Worm (Caenorhabditis elegans): ENCODE measurements around the gene F37C12.21.

F37C12.21 gene

ce11 chrIII:7141285-7141715, 46.9 kb upstream of the F37C12.21 start (continued):
- TF ChIP-seq mes-4 (tag; optimal IDR thresholded peaks at IDR 0.05) = peak; percentile 1
- no peak for TF ChIP-seq F57A8.1 (GFP tag; optimal IDR thresholded peaks at IDR 0.05)
- TF ChIP-seq madf-3 (GFP tag; IDR thresholded peaks at IDR 0.05) = no peak
- TF ChIP-seq lsy-27 (tag; optimal IDR thresholded peaks at IDR 0.05; ENCODE audit: borderline replicate concordance, insufficient read depth) = peak; percentile 21
- no peak for TF ChIP-seq akir-1 (GFP tag; optimal IDR thresholded peaks at IDR 0.05)
- no peak for TF ChIP-seq let-526 (GFP tag; IDR thresholded peaks at IDR 0.05)
- TF ChIP-seq Y79H2A.3 (GFP tag; conservative IDR thresholded peaks at IDR 0.05) = no peak
- TF ChIP-seq ekl-4 (GFP tag; IDR thresholded peaks at IDR 0.05) = peak; percentile 92
- no peak; the same call in 1 of the 2 replicates for TF ChIP-seq zfh-2 (GFP tag; conservative IDR thresholded peaks at IDR 0.05)
- no peak for TF ChIP-seq nhr-90 (tag; optimal IDR thresholded peaks at IDR 0.05)
- TF ChIP-seq chd-7 (tag; optimal IDR thresholded peaks at IDR 0.05) = peak; percentile 40
- peak in 1 of 3 experiments; percentile 27 for TF ChIP-seq lin-35 (GFP tag; optimal IDR thresholded peaks at IDR 0.05)
- TF ChIP-seq nfya-1 (tag; optimal IDR thresholded peaks at IDR 0.05; ENCODE audit: borderline replicate concordance, insufficient read depth) = no peak
- no peak for TF ChIP-seq sptf-2 (GFP tag; optimal IDR thresholded peaks at IDR 0.05)
- TF ChIP-seq lsl-1 (GFP tag; optimal IDR thresholded peaks at IDR 0.05) = peak; percentile 70
- TF ChIP-seq aptf-3 (GFP tag; IDR thresholded peaks at IDR 0.05) = no peak
- TF ChIP-seq tbp1 (GFP tag; optimal IDR thresholded peaks at IDR 0.05) = peak; percentile 82
- TF ChIP-seq sdz-38 (tag; optimal IDR thresholded peaks at IDR 0.05) = no peak
- TF ChIP-seq mcd-1 (GFP tag; IDR thresholded peaks at IDR 0.05) = peak; percentile 65
- no peak for TF ChIP-seq T07F8.4 (tag; optimal IDR thresholded peaks at IDR 0.05)
- TF ChIP-seq ztf-28 (GFP tag; IDR thresholded peaks at IDR 0.05) = no peak
- TF ChIP-seq hrde-1 (tag; optimal IDR thresholded peaks at IDR 0.05; ENCODE audit: borderline replicate concordance) = peak; percentile 74
- peak; percentile 59 for TF ChIP-seq ztf-18 (tag; optimal IDR thresholded peaks at IDR 0.05)
- TF ChIP-seq atf-7 (tag; optimal IDR thresholded peaks at IDR 0.05) = peak; percentile 63
- TF ChIP-seq hlh-12 (tag; optimal IDR thresholded peaks at IDR 0.05) = no peak
- no peak for TF ChIP-seq zim-3 (tag; optimal IDR thresholded peaks at IDR 0.05)
- peak; percentile 63 for TF ChIP-seq nhr-80 (tag; optimal IDR thresholded peaks at IDR 0.05)
- peak; percentile 91 for TF ChIP-seq him-1 (tag; optimal IDR thresholded peaks at IDR 0.05)
- TF ChIP-seq ama-1 (optimal IDR thresholded peaks at IDR 0.05) = peak; percentile 82
- no peak for TF ChIP-seq ama-1 (GFP tag; optimal IDR thresholded peaks at IDR 0.05)
- peak; percentile 85 for TF ChIP-seq F49E8.2 (tag; optimal IDR thresholded peaks at IDR 0.05; ENCODE audit: insufficient read depth)
- peak; percentile 6 for TF ChIP-seq mxl-1 (tag; optimal IDR thresholded peaks at IDR 0.05)
- TF ChIP-seq dpl-1 (GFP tag; optimal IDR thresholded peaks at IDR 0.05) = no peak
- TF ChIP-seq pha-4 (tag; optimal IDR thresholded peaks at IDR 0.05) = no peak
- TF ChIP-seq F57C9.4 (tag; optimal IDR thresholded peaks at IDR 0.05) = peak; percentile 40
- no peak for TF ChIP-seq somi-1 (GFP tag; optimal IDR thresholded peaks at IDR 0.05)

- TF ChIP-seq nhr-120 (GFP tag; IDR thresholded peaks at IDR 0.05) (no peak), Y56A3A.18 (GFP tag; IDR thresholded peaks at IDR 0.05) (peak; percentile 61; the same call in 1 of the 2 replicates), dox-1 (GFP tag; IDR thresholded peaks at IDR 0.05) (peak; percentile 78), madf-3 (GFP tag; IDR thresholded peaks at IDR 0.05) (peak; percentile 77; the same call in 1 of the 2 replicates), hrde-1 (tag; optimal IDR thresholded peaks at IDR 0.05; ENCODE audit: borderline replicate concordance) (peak; percentile 41), lin-26 (GFP tag; IDR thresholded peaks at IDR 0.05) (peak; percentile 18; the same call in 1 of the 2 replicates), lin-54 (GFP tag; optimal IDR thresholded peaks at IDR 0.05) (peak; percentile 63), rec-8 (tag; optimal IDR thresholded peaks at IDR 0.05) (peak in 1 of 2 experiments; percentile 44), somi-1 (GFP tag; optimal IDR thresholded peaks at IDR 0.05) (no peak), dpff-1 (tag; optimal IDR thresholded peaks at IDR 0.05) (peak; percentile 30), nhr-179 (tag; optimal IDR thresholded peaks at IDR 0.05) (no peak), nfyb-1 (GFP tag; IDR thresholded peaks at IDR 0.05) (peak; percentile 83), snpc-4 (GFP tag; optimal IDR thresholded peaks at IDR 0.05) (peak; percentile 96), snpc-4 (tag; optimal IDR thresholded peaks at IDR 0.05) (peak; percentile 96 to 98 (median 97)), tlf-1 (GFP tag; optimal IDR thresholded peaks at IDR 0.05) (peak; percentile 18), pha-4 (tag; optimal IDR thresholded peaks at IDR 0.05) (no peak), madf-6 (GFP tag; IDR thresholded peaks at IDR 0.05) (peak; percentile 64), hsf-1 (GFP tag; IDR thresholded peaks at IDR 0.05) (peak; percentile 56)
Measured at ce11 chrIII:7142172-7142601, 46.0 kb upstream of the F37C12.21 start.

Measured in whole organism, young adult.